Fruit fly (Drosophila melanogaster): ENCODE results near the gene Flad2.

The Flad2 gene

dm6 chr2L:13412219-13412618, at the start of gene Flad2:
Gene Flad2 (plus strand): TSS chr2L:13412519.
- TF ChIP-seq h (optimal IDR thresholded peaks at IDR 0.05) (no peak), insv (optimal IDR thresholded peaks at IDR 0.05) (no peak), Sin3A (optimal IDR thresholded peaks at IDR 0.05) (no peak), psq (optimal IDR thresholded peaks at IDR 0.05) (no peak)

dm6 chr2L:13362953-13363352, 49.4 kb upstream of the Flad2 start:
- TF ChIP-seq insv (optimal IDR thresholded peaks at IDR 0.05) (no peak), psq (optimal IDR thresholded peaks at IDR 0.05) (no peak), Myc (optimal IDR thresholded peaks at IDR 0.05) (no peak), Sin3A (optimal IDR thresholded peaks at IDR 0.05) (no peak), ttk (optimal IDR thresholded peaks at IDR 0.05) (no peak), h (optimal IDR thresholded peaks at IDR 0.05) (no peak)

- TF ChIP-seq Myc (optimal IDR thresholded peaks at IDR 0.05) (no peak), psq (optimal IDR thresholded peaks at IDR 0.05) (no peak), ttk (optimal IDR thresholded peaks at IDR 0.05) (no peak), insv (optimal IDR thresholded peaks at IDR 0.05) (no peak), h (optimal IDR thresholded peaks at IDR 0.05) (no peak), Sin3A (optimal IDR thresholded peaks at IDR 0.05) (no peak)
These were observed 46.1 kb upstream of the Flad2 start, which contains the start of the genes Nnp-1 and Grx3 for dm6 chr2L:13366109-13366747. Gene Nnp-1 (minus strand): TSS chr2L:13366189. Gene Grx3 (plus strand): TSS chr2L:13366447.

dm6 chr2L:13367378-13367777, 44.9 kb upstream of the Flad2 start, which contains the start of gene Tap42:
Gene Tap42 (plus strand): TSS chr2L:13367617.
- TF ChIP-seq Sin3A (optimal IDR thresholded peaks at IDR 0.05) (no peak), insv (optimal IDR thresholded peaks at IDR 0.05) (no peak), h (optimal IDR thresholded peaks at IDR 0.05) (no peak), Myc (optimal IDR thresholded peaks at IDR 0.05) (no peak), psq (optimal IDR thresholded peaks at IDR 0.05) (no peak), ttk (optimal IDR thresholded peaks at IDR 0.05) (no peak)

- TF ChIP-seq Sin3A (optimal IDR thresholded peaks at IDR 0.05) (no peak), h (optimal IDR thresholded peaks at IDR 0.05) (no peak), psq (optimal IDR thresholded peaks at IDR 0.05) (no peak), insv (optimal IDR thresholded peaks at IDR 0.05) (no peak), ttk (optimal IDR thresholded peaks at IDR 0.05) (no peak), Myc (optimal IDR thresholded peaks at IDR 0.05) (no peak)
These were observed 43.4 kb upstream of the Flad2 start, which contains the start of gene CG31855 for dm6 chr2L:13368940-13369339. Gene CG31855 (plus strand): TSS chr2L:13369204.

dm6 chr2L:13370762-13371161, 41.6 kb upstream of the Flad2 start, which contains the start of gene ND-B22:
Gene ND-B22 (minus strand): TSS chr2L:13371110.
- no peak for TF ChIP-seq Sin3A (optimal IDR thresholded peaks at IDR 0.05)
- no peak for TF ChIP-seq Myc (optimal IDR thresholded peaks at IDR 0.05)
- TF ChIP-seq psq (optimal IDR thresholded peaks at IDR 0.05), result no peak
- TF ChIP-seq h (optimal IDR thresholded peaks at IDR 0.05), result no peak
- TF ChIP-seq ttk (optimal IDR thresholded peaks at IDR 0.05), result no peak
- no peak for TF ChIP-seq insv (optimal IDR thresholded peaks at IDR 0.05)

dm6 chr2L:13373435-13374242, 38.7 kb upstream of the Flad2 start, which contains the start of the genes Bdp1 and CG6565:
Gene Bdp1 (minus strand): TSS chr2L:13373890.
Gene CG6565 (plus strand): TSS chr2L:13374019.
- TF ChIP-seq Sin3A (optimal IDR thresholded peaks at IDR 0.05) (no peak), h (optimal IDR thresholded peaks at IDR 0.05) (no peak), ttk (optimal IDR thresholded peaks at IDR 0.05) (no peak), psq (optimal IDR thresholded peaks at IDR 0.05) (no peak), Myc (optimal IDR thresholded peaks at IDR 0.05) (no peak), insv (optimal IDR thresholded peaks at IDR 0.05) (no peak)

- TF ChIP-seq Sin3A (optimal IDR thresholded peaks at IDR 0.05), result no peak
- no peak for TF ChIP-seq psq (optimal IDR thresholded peaks at IDR 0.05)
- no peak for TF ChIP-seq h (optimal IDR thresholded peaks at IDR 0.05)
- no peak for TF ChIP-seq Myc (optimal IDR thresholded peaks at IDR 0.05)
- no peak for TF ChIP-seq insv (optimal IDR thresholded peaks at IDR 0.05)
- TF ChIP-seq ttk (optimal IDR thresholded peaks at IDR 0.05), result no peak
These were observed 36.2 kb upstream of the Flad2 start for dm6 chr2L:13376086-13376485.

dm6 chr2L:13378488-13378964, 33.8 kb upstream of the Flad2 start, which contains the start of the genes CG9302 and beta'COP:
Gene CG9302 (minus strand): TSS chr2L:13378538.
Gene beta'COP (plus strand): TSS chr2L:13378902.
- TF ChIP-seq Sin3A (optimal IDR thresholded peaks at IDR 0.05) (peak; percentile 51), insv (optimal IDR thresholded peaks at IDR 0.05) (no peak)

dm6 chr2L:13382351-13383029, 29.8 kb upstream of the Flad2 start, which contains the start of gene loqs:
Gene loqs (plus strand): TSS chr2L:13382652.
- TF ChIP-seq psq (optimal IDR thresholded peaks at IDR 0.05) (no peak), insv (optimal IDR thresholded peaks at IDR 0.05) (no peak), Sin3A (optimal IDR thresholded peaks at IDR 0.05) (no peak), Myc (optimal IDR thresholded peaks at IDR 0.05) (no peak), h (optimal IDR thresholded peaks at IDR 0.05) (no peak)

- TF ChIP-seq Myc (optimal IDR thresholded peaks at IDR 0.05), result no peak
These were observed 25.1 kb upstream of the Flad2 start, which contains the start of the genes Ing5 and CG7099 for dm6 chr2L:13387255-13387654. Gene Ing5 (minus strand): TSS chr2L:13387312. Gene CG7099 (plus strand): TSS chr2L:13387571.

- no peak for TF ChIP-seq Myc (optimal IDR thresholded peaks at IDR 0.05)
- TF ChIP-seq ttk (optimal IDR thresholded peaks at IDR 0.05), result no peak
- TF ChIP-seq h (optimal IDR thresholded peaks at IDR 0.05), result no peak
- TF ChIP-seq Sin3A (optimal IDR thresholded peaks at IDR 0.05), result no peak
- no peak for TF ChIP-seq insv (optimal IDR thresholded peaks at IDR 0.05)
- TF ChIP-seq psq (optimal IDR thresholded peaks at IDR 0.05), result no peak
These were observed 17.4 kb upstream of the Flad2 start, which contains the start of gene RpL24 for dm6 chr2L:13394903-13395302. Gene RpL24 (minus strand): TSS chr2L:13395131.

Data from Kc167 (cell line).